Worm (Caenorhabditis elegans): ENCODE data around the gene his-63.

DNA sequence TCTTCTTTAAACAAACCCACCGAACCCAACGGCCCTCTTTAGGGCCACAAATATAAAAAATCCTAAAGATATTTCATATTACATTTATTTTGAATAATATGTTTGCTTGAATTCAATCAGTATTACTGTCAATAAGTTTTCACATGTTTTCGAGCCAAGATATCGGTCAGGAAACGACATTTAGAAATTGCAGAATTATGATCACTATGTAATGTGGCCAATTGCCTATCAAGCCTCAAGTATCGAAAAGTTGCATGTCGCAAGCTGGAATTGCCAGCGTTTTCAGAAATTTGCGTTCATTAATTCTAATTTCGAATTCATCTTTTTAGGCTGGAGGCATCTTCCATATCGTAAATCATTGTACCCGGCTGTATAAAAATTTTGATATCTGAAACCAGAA is 5.2 kb downstream of the his-63 start:
- TF ChIP-seq fkh-2 (tag; optimal IDR thresholded peaks at IDR 0.05) (no peak), nhr-237 (tag; optimal IDR thresholded peaks at IDR 0.05) (no peak), jun-1 (tag; optimal IDR thresholded peaks at IDR 0.05) (no peak), fos-1 (tag; optimal IDR thresholded peaks at IDR 0.05) (no peak), ceh-16 (tag; optimal IDR thresholded peaks at IDR 0.05) (no peak), lin-15B (tag; optimal IDR thresholded peaks at IDR 0.05) (no peak), snpc-4 (tag; optimal IDR thresholded peaks at IDR 0.05) (no peak), egl-27 (tag; optimal IDR thresholded peaks at IDR 0.05) (no peak)

Measured in whole organism, L3 larva.